Worm (Caenorhabditis elegans) whole organism, L4 larva: ENCODE data around the gene K08E4.7.

ENCODE experiments used
- F10B5.3 ChIP-seq: sonication (generic microtip); optimal IDR thresholded peaks from 2 replicates; lab custom pipeline; 2016; ENCODE audit warnings: mild to moderate bottlenecking, missing genetic modification characterization, missing compliant biosample characterization
- F49E8.2 ChIP-seq: sonication (generic microtip); optimal IDR thresholded peaks from 2 replicates; lab custom pipeline; 2016; ENCODE audit warnings: missing compliant biosample characterization, mild to moderate bottlenecking, missing genetic modification characterization, borderline replicate concordance
- T20F7.1 ChIP-seq: fragments of 200-800 bp; sonication (Bioruptor generic); optimal IDR thresholded peaks from 2 replicates; lab custom pipeline; 2018; ENCODE audit warnings: mild to moderate bottlenecking, missing genetic modification characterization, missing compliant biosample characterization
- T26A8.4 ChIP-seq: fragments of 200-800 bp; sonication (Bioruptor generic); IDR thresholded peaks from 2 replicates; pipeline ENCODE4 v1.3.6; 2022; ENCODE audit warnings: missing genetic modification characterization, missing compliant biosample characterization
- Y48G9A.11 ChIP-seq: fragments of 200-800 bp; sonication (Bioruptor generic); IDR thresholded peaks from 2 replicates; pipeline ENCODE4 v1.3.6; 2022; ENCODE audit warnings: missing genetic modification reagents, missing genetic modification characterization, missing compliant biosample characterization
- Y5F2A.4 ChIP-seq: fragments of 200-800 bp; sonication (Bioruptor generic); optimal IDR thresholded peaks from 2 replicates; lab custom pipeline; 2018; ENCODE audit warnings: mild to moderate bottlenecking, missing genetic modification characterization, missing compliant biosample characterization
- ZK337.2 ChIP-seq: fragments of 200-800 bp; sonication (Bioruptor generic); IDR thresholded peaks from 2 replicates; pipeline ENCODE4 v1.3.6; 2022; ENCODE audit warnings: missing genetic modification reagents, missing genetic modification characterization, missing compliant biosample characterization
- ZK546.5 ChIP-seq, 2 experiments: sonication (generic microtip); optimal IDR thresholded peaks; 2 replicates each; lab custom pipeline; 2017; ENCODE audit warnings: missing biosample characterization in 2 of 2, missing genetic modification characterization in 2 of 2
- aha-1 ChIP-seq: fragments of 150-350 bp; peaks from one replicate; lab custom pipeline; 2014; ENCODE audit warnings: missing biosample characterization, missing genetic modification characterization
- aly-2 ChIP-seq: sonication (generic microtip); optimal IDR thresholded peaks from 2 replicates; lab custom pipeline; 2018; ENCODE audit warnings: missing biosample characterization, missing genetic modification characterization
- ces-1 ChIP-seq: fragments of 150-350 bp; sonication (generic microtip); optimal IDR thresholded peaks from 4 replicates; lab custom pipeline; 2014; ENCODE audit warnings: missing biosample characterization, missing genetic modification reagents, missing genetic modification characterization
- ctbp-1 ChIP-seq: fragments of 200-800 bp; sonication (Bioruptor generic); IDR thresholded peaks from 2 replicates; pipeline ENCODE4 v1.3.6; 2022; ENCODE audit warnings: missing genetic modification reagents, missing genetic modification characterization, missing compliant biosample characterization
- daf-16 ChIP-seq, 3 experiments: sonication (generic microtip); optimal IDR thresholded peaks; 2 replicates each; lab custom pipeline; 2016 to 2017; ENCODE audit warnings: missing genetic modification characterization in 3 of 3, missing genetic modification reagents in 3 of 3, mild to moderate bottlenecking in 2 of 3, missing compliant biosample characterization in 2 of 3, missing biosample characterization in 1 of 3, moderate library complexity in 1 of 3
- dmd-9 ChIP-seq: fragments of 200-800 bp; sonication (Bioruptor generic); IDR thresholded peaks from 2 replicates; pipeline ENCODE4 v1.3.6; 2022; ENCODE audit warnings: missing genetic modification reagents, missing genetic modification characterization, missing compliant biosample characterization
- dve-1 ChIP-seq: sonication (generic microtip); optimal IDR thresholded peaks from 2 replicates; lab custom pipeline; 2017; ENCODE audit warnings: antibody characterized with exemption, mild to moderate bottlenecking, missing genetic modification characterization, missing compliant biosample characterization; ENCODE audit not compliant: insufficient read depth
- egl-43 ChIP-seq: fragments of 200-800 bp; sonication (Bioruptor generic); IDR thresholded peaks from 2 replicates; pipeline ENCODE4 v1.3.6; 2022; ENCODE audit warnings: missing genetic modification reagents, missing genetic modification characterization, missing compliant biosample characterization
- fkh-10 ChIP-seq: fragments of 150-350 bp; optimal IDR thresholded peaks from 2 replicates; lab custom pipeline; 2014; ENCODE audit warnings: missing biosample characterization, missing genetic modification reagents, missing genetic modification characterization
- gei-8 ChIP-seq: fragments of 200-800 bp; sonication (Bioruptor generic); optimal IDR thresholded peaks from 2 replicates; lab custom pipeline; 2018; ENCODE audit warnings: mild to moderate bottlenecking, missing genetic modification characterization, missing compliant biosample characterization
- hlh-30 ChIP-seq: sonication (generic microtip); optimal IDR thresholded peaks from 2 replicates; lab custom pipeline; 2017; ENCODE audit warnings: antibody characterized with exemption, mild to moderate bottlenecking, missing genetic modification characterization, missing compliant biosample characterization; ENCODE audit not compliant: insufficient read depth
- lin-1 ChIP-seq: fragments of 200-800 bp; sonication (Bioruptor generic); IDR thresholded peaks from 2 replicates; pipeline ENCODE4 v1.3.6; 2022; ENCODE audit warnings: missing genetic modification reagents, missing genetic modification characterization, missing compliant biosample characterization
- lin-29 ChIP-seq: fragments of 200-800 bp; sonication (Bioruptor generic); IDR thresholded peaks from 2 replicates; pipeline ENCODE4 v1.3.6; 2022; ENCODE audit warnings: missing genetic modification reagents, missing genetic modification characterization, missing compliant biosample characterization
- lin-39 ChIP-seq: fragments of 150-350 bp; optimal IDR thresholded peaks from 2 replicates; lab custom pipeline; 2014; ENCODE audit warnings: missing biosample characterization, missing genetic modification reagents, missing genetic modification characterization
- lsy-2 ChIP-seq, 2 experiments: fragments of 150-350 bp in 1 of 2; sonication (generic microtip) in 1 of 2; optimal IDR thresholded peaks; 2 replicates each; lab custom pipeline; 2014 to 2017; ENCODE audit warnings: missing biosample characterization in 2 of 2, missing genetic modification characterization in 2 of 2
- madf-5 ChIP-seq, 2 experiments: fragments of 200-800 bp; sonication (Bioruptor generic); IDR thresholded peaks; 2 replicates each; pipeline ENCODE4 v1.3.6; 2022; ENCODE audit warnings: missing compliant biosample characterization in 2 of 2, missing genetic modification characterization in 2 of 2
- madf-9 ChIP-seq: fragments of 200-800 bp; sonication (Bioruptor generic); conservative IDR thresholded peaks from 2 replicates; pipeline ENCODE4 v1.3.6; 2022; ENCODE audit warnings: missing genetic modification reagents, missing genetic modification characterization, missing compliant biosample characterization
- mdl-1 ChIP-seq, 2 experiments: fragments of 150-350 bp in 1 of 2; sonication (generic microtip) in 1 of 2; optimal IDR thresholded peaks; 2 replicates each; lab custom pipeline; 2014 to 2017; ENCODE audit warnings: missing biosample characterization in 2 of 2, missing genetic modification characterization in 2 of 2
- mdt-29 ChIP-seq: fragments of 200-800 bp; sonication (Bioruptor generic); IDR thresholded peaks from 2 replicates; pipeline ENCODE4 v1.3.6; 2022; ENCODE audit warnings: missing genetic modification reagents, missing genetic modification characterization, missing compliant biosample characterization
- mes-2 ChIP-seq: sonication (generic microtip); optimal IDR thresholded peaks from 2 replicates; lab custom pipeline; 2016; ENCODE audit warnings: missing genotype, mild to moderate bottlenecking, missing genetic modification characterization, missing compliant biosample characterization; ENCODE audit not compliant: poor library complexity, severe bottlenecking
- nhr-10 ChIP-seq: fragments of 150-350 bp; optimal IDR thresholded peaks from 2 replicates; lab custom pipeline; 2014; ENCODE audit warnings: missing biosample characterization, missing genetic modification characterization
- nhr-102 ChIP-seq: sonication (generic microtip); optimal IDR thresholded peaks from 2 replicates; lab custom pipeline; 2016; ENCODE audit warnings: mild to moderate bottlenecking, missing genetic modification characterization, moderate library complexity, missing compliant biosample characterization
- nhr-11 ChIP-seq: fragments of 150-350 bp; optimal IDR thresholded peaks from 2 replicates; lab custom pipeline; 2014; ENCODE audit warnings: missing biosample characterization, missing genetic modification characterization
- nhr-111 ChIP-seq: fragments of 200-800 bp; sonication (Bioruptor generic); optimal IDR thresholded peaks from 2 replicates; lab custom pipeline; 2018; ENCODE audit warnings: mild to moderate bottlenecking, missing genetic modification characterization, missing compliant biosample characterization
- nhr-42 ChIP-seq: fragments of 200-800 bp; sonication (Bioruptor generic); IDR thresholded peaks from 2 replicates; pipeline ENCODE4 v1.3.6; 2022; ENCODE audit warnings: missing genetic modification characterization, missing compliant biosample characterization
- nhr-77 ChIP-seq: fragments of 150-350 bp; optimal IDR thresholded peaks from 2 replicates; lab custom pipeline; 2014; ENCODE audit warnings: missing biosample characterization, missing genetic modification characterization
- php-3 ChIP-seq: fragments of 200-800 bp; sonication (Bioruptor generic); IDR thresholded peaks from 2 replicates; pipeline ENCODE4 v1.3.6; 2022; ENCODE audit warnings: missing genetic modification reagents, missing genetic modification characterization, missing compliant biosample characterization
- saeg-2 ChIP-seq: fragments of 200-800 bp; sonication (Bioruptor generic); IDR thresholded peaks from 2 replicates; pipeline ENCODE4 v1.3.6; 2022; ENCODE audit warnings: missing genetic modification reagents, missing genetic modification characterization, missing compliant biosample characterization
- sdz-12 ChIP-seq: fragments of 200-800 bp; sonication (Bioruptor generic); optimal IDR thresholded peaks from 2 replicates; lab custom pipeline; 2018; ENCODE audit warnings: mild to moderate bottlenecking, missing genetic modification characterization, missing compliant biosample characterization
- set-16 ChIP-seq: fragments of 200-800 bp; sonication (Bioruptor generic); IDR thresholded peaks from 2 replicates; pipeline ENCODE4 v1.3.6; 2022; ENCODE audit warnings: missing genetic modification reagents, missing genetic modification characterization, missing compliant biosample characterization
- skn-1 ChIP-seq: fragments of 150-350 bp; optimal IDR thresholded peaks from 2 replicates; lab custom pipeline; 2014; ENCODE audit warnings: missing biosample characterization, missing genetic modification characterization
- tra-1 ChIP-seq: fragments of 200-800 bp; sonication (Bioruptor generic); IDR thresholded peaks from 2 replicates; pipeline ENCODE4 v1.3.6; 2022; ENCODE audit warnings: missing genetic modification reagents, missing genetic modification characterization, missing compliant biosample characterization
- zip-11 ChIP-seq: fragments of 200-800 bp; sonication (Bioruptor generic); IDR thresholded peaks from 2 replicates; pipeline ENCODE4 v1.3.6; 2022; ENCODE audit warnings: missing genetic modification characterization, missing compliant biosample characterization
- zip-2 ChIP-seq: fragments of 150-350 bp; optimal IDR thresholded peaks from 2 replicates; lab custom pipeline; 2014; ENCODE audit warnings: missing biosample characterization, missing genetic modification characterization
- ztf-11 ChIP-seq: fragments of 150-350 bp; optimal IDR thresholded peaks from 2 replicates; lab custom pipeline; 2014; ENCODE audit warnings: missing biosample characterization, missing genetic modification characterization

The K08E4.7 gene

DNA sequence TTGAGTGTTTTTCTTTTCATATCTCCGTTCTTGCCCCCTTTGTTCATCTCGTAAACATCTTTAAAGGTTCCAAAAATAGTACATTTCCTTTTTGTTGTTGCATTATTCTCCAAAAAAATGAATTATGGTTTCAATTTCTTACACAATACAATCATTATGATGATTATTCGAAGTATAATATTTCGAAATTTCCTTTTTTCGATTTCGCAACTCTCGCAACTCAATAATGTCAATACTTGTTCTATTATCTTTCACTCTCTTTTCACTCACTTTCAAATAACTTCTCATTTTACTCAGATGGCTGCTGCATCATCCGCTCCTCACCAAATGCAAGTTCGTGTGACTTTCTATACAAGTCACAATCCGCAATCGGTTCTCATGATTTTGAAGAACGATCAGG, 41.6 kb upstream of the K08E4.7 start, which contains the start of gene sqst-1:
Gene sqst-1, plus strand, starts transcription at position 298 of the 400 bp plus-strand sequence.
- TF ChIP-seq dve-1 (tag; lab: Kevin White, UChicago) (peak; percentile 40), nhr-111 (GFP tag; lab: Kevin White, UChicago) (no peak), nhr-77 (tag; lab: Kevin White, UChicago) (peak; percentile 32), daf-16 (GFP tag; optimal IDR thresholded peaks at IDR 0.05; lab: Kevin White, UChicago) (no peak), daf-16 (tag; optimal IDR thresholded peaks at IDR 0.05; lab: Kevin White, UChicago) (peak; percentile 20), mdt-29 (GFP tag; lab: Robert Waterston, UW) (no peak), ZK337.2 (no peak), nhr-42 (no peak), ces-1 (GFP tag; lab: Kevin White, UChicago) (no peak), hlh-30 (tag; lab: Kevin White, UChicago) (peak; percentile 36)

- TF ChIP-seq skn-1 (no peak), aha-1 (tag; lab: Kevin White, UChicago) (peak; percentile 62), aly-2 (no peak), nhr-102 (no peak), ces-1 (GFP tag; lab: Kevin White, UChicago) (no peak), gei-8 (GFP tag; lab: Kevin White, UChicago) (no peak), T20F7.1 (GFP tag; lab: Kevin White, UChicago) (no peak), F10B5.3 (no peak), sdz-12 (no peak), nhr-10 (no peak), saeg-2 (GFP tag; lab: Robert Waterston, UW) (no peak), ctbp-1 (GFP tag; lab: Robert Waterston, UW) (no peak), fkh-10 (no peak), set-16 (peak; percentile 15), Y5F2A.4 (GFP tag; lab: Kevin White, UChicago) (no peak), egl-43 (peak; percentile 34; the same call in 1 of the 2 replicates), tra-1 (GFP tag; lab: Robert Waterston, UW) (no peak), mes-2 (tag; lab: Kevin White, UChicago) (no peak), madf-5 (GFP tag; IDR thresholded peaks at IDR 0.05; lab: Robert Waterston, UW) (no peak), zip-11 (GFP tag; lab: Robert Waterston, UW) (no peak), T26A8.4 (GFP tag; lab: Robert Waterston, UW) (no peak), F49E8.2 (no peak), ztf-11 (no peak), nhr-11 (tag; lab: Kevin White, UChicago) (no peak)
Measured at ce11 chrIV:12034776-12035175, 40.8 kb upstream of the K08E4.7 start.

DNA sequence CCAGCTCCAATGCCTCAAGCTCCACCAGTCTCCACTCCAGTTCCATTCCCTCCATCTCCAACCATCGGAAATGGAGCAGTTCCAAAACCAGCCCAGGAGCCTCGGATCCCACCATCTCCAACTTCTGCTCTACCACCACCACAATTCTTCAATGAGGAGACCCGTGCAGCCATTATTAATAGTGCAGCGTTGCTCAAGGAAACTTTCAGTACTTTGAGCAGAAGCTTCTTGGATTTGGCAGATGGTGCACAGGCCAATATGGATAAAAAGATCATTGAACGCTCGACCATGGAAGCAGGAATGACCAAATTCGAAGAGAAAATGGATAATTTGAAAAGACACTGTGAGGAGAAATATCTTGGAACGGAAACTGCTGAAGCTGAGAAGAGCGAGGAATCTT, 40.2 kb upstream of the K08E4.7 start:
- TF ChIP-seq nhr-102, result peak; percentile 0
- no peak for TF ChIP-seq T20F7.1 (GFP tag; lab: Kevin White, UChicago)
- TF ChIP-seq lin-39 (tag; lab: Kevin White, UChicago), result no peak
- no peak for TF ChIP-seq egl-43
- no peak for TF ChIP-seq mdt-29 (GFP tag; lab: Robert Waterston, UW)
- no peak for TF ChIP-seq ZK546.5 (tag; optimal IDR thresholded peaks at IDR 0.05; lab: Kevin White, UChicago)
- TF ChIP-seq lin-29 (GFP tag; lab: Robert Waterston, UW), result no peak
- no peak for TF ChIP-seq php-3
- no peak for TF ChIP-seq lsy-2 (tag; optimal IDR thresholded peaks at IDR 0.05; lab: Kevin White, UChicago)
- no peak for TF ChIP-seq mdl-1 (tag; optimal IDR thresholded peaks at IDR 0.05; lab: Kevin White, UChicago)
- TF ChIP-seq skn-1, result no peak
- TF ChIP-seq lin-1, result no peak
- TF ChIP-seq dmd-9 (GFP tag; lab: Robert Waterston, UW), result no peak
- no peak for TF ChIP-seq madf-9
- peak; percentile 39 for TF ChIP-seq Y5F2A.4 (GFP tag; lab: Kevin White, UChicago)
- no peak for TF ChIP-seq T26A8.4 (GFP tag; lab: Robert Waterston, UW)
- TF ChIP-seq aha-1 (tag; lab: Kevin White, UChicago), result peak; percentile 94
- no peak for TF ChIP-seq F10B5.3
- TF ChIP-seq nhr-42, result no peak
- TF ChIP-seq zip-2 (tag; lab: Kevin White, UChicago), result no peak
- TF ChIP-seq Y48G9A.11 (GFP tag; lab: Robert Waterston, UW), result no peak
